Worm (Caenorhabditis elegans) whole organism, young adult: ENCODE results near the gene tre-5.
A peak's percentile ranks its signal among the peaks of the same experiment; 100 is the strongest.

Source experiments
- B0035.1 ChIP-seq: sonication (generic microtip); optimal IDR thresholded peaks from 2 replicates; lab custom pipeline; 2016; ENCODE audit warnings: missing genetic modification characterization, mild to moderate bottlenecking, missing compliant biosample characterization, missing genotype, missing genetic modification reagents
- C17E4.6 ChIP-seq: fragments of 200-800 bp; sonication (Bioruptor generic); IDR thresholded peaks from 2 replicates; pipeline ENCODE4 v1.3.6; 2022; ENCODE audit warnings: missing genetic modification reagents, missing genetic modification characterization, missing compliant biosample characterization
- F22D6.2 ChIP-seq: sonication (generic microtip); optimal IDR thresholded peaks from 2 replicates; lab custom pipeline; 2016; ENCODE audit warnings: mild to moderate bottlenecking, missing genetic modification characterization, missing compliant biosample characterization
- F23B12.7 ChIP-seq: sonication (generic microtip); optimal IDR thresholded peaks from 2 replicates; lab custom pipeline; 2017; ENCODE audit warnings: missing genetic modification characterization, mild to moderate bottlenecking, missing compliant biosample characterization, antibody characterized with exemption, moderate library complexity; ENCODE audit not compliant: insufficient read depth
- F37B4.10 ChIP-seq: fragments of 200-800 bp; sonication (Bioruptor generic); IDR thresholded peaks from 2 replicates; pipeline ENCODE4 v1.3.6; 2022; ENCODE audit warnings: missing genetic modification characterization, missing compliant biosample characterization
- F57A8.1 ChIP-seq: fragments of 200-800 bp; sonication (Bioruptor generic); optimal IDR thresholded peaks from 2 replicates; lab custom pipeline; 2018; ENCODE audit warnings: mild to moderate bottlenecking, missing genetic modification characterization, moderate library complexity, missing compliant biosample characterization
- K12H6.12 ChIP-seq: fragments of 200-800 bp; sonication (Bioruptor generic); optimal IDR thresholded peaks from 2 replicates; lab custom pipeline; 2018; ENCODE audit warnings: mild to moderate bottlenecking, missing genetic modification characterization, missing compliant biosample characterization
- Y67H2A.10 ChIP-seq: fragments of 200-800 bp; sonication (Bioruptor generic); conservative IDR thresholded peaks from 2 replicates; pipeline ENCODE4 v1.3.6; 2022; ENCODE audit warnings: missing genetic modification reagents, missing genetic modification characterization, missing compliant biosample characterization
- aptf-2 ChIP-seq: fragments of 200-800 bp; sonication (Bioruptor generic); conservative IDR thresholded peaks from 2 replicates; pipeline ENCODE4 v1.3.6; 2022; ENCODE audit warnings: missing genetic modification reagents, missing genetic modification characterization, missing compliant biosample characterization
- attf-5 ChIP-seq: fragments of 200-800 bp; sonication (Bioruptor generic); optimal IDR thresholded peaks from 2 replicates; lab custom pipeline; 2018; ENCODE audit warnings: mild to moderate bottlenecking, missing genetic modification characterization, missing compliant biosample characterization
- ceh-100 ChIP-seq: fragments of 200-800 bp; sonication (Bioruptor generic); IDR thresholded peaks from 2 replicates; pipeline ENCODE4 v1.3.6; 2022; ENCODE audit warnings: missing genetic modification reagents, missing genetic modification characterization, missing compliant biosample characterization
- dox-1 ChIP-seq: fragments of 200-800 bp; sonication (Bioruptor generic); IDR thresholded peaks from 2 replicates; pipeline ENCODE4 v1.3.6; 2022; ENCODE audit warnings: missing genetic modification reagents, missing genetic modification characterization, missing compliant biosample characterization
- dpl-1 ChIP-seq: fragments of 150-350 bp; optimal IDR thresholded peaks from 2 replicates; lab custom pipeline; 2014; ENCODE audit warnings: missing biosample characterization, missing genetic modification reagents, missing genetic modification characterization
- egl-18 ChIP-seq: fragments of 200-800 bp; sonication (Bioruptor generic); IDR thresholded peaks from 2 replicates; pipeline ENCODE4 v1.3.6; 2022; ENCODE audit warnings: missing genetic modification reagents, missing genetic modification characterization, missing compliant biosample characterization
- egrh-3 ChIP-seq: fragments of 200-800 bp; sonication (Bioruptor generic); IDR thresholded peaks from 2 replicates; pipeline ENCODE4 v1.3.6; 2022; ENCODE audit warnings: missing genetic modification reagents, missing genetic modification characterization, missing compliant biosample characterization
- hlh-26 ChIP-seq: fragments of 200-800 bp; sonication (Bioruptor generic); conservative IDR thresholded peaks from 2 replicates; pipeline ENCODE4 v1.3.6; 2022; ENCODE audit warnings: missing genetic modification reagents, missing genetic modification characterization, missing compliant biosample characterization
- hsf-1 ChIP-seq: fragments of 200-800 bp; sonication (Bioruptor generic); IDR thresholded peaks from 2 replicates; pipeline ENCODE4 v1.3.6; 2022; ENCODE audit warnings: missing genetic modification reagents, missing genetic modification characterization, missing compliant biosample characterization
- lin-26 ChIP-seq: fragments of 200-800 bp; sonication (Bioruptor generic); IDR thresholded peaks from 2 replicates; pipeline ENCODE4 v1.3.6; 2022; ENCODE audit warnings: missing genetic modification reagents, missing genetic modification characterization, missing compliant biosample characterization
- lin-54 ChIP-seq: fragments of 200-800 bp; sonication (Bioruptor generic); optimal IDR thresholded peaks from 2 replicates; lab custom pipeline; 2018; ENCODE audit warnings: mild to moderate bottlenecking, missing genetic modification characterization, missing compliant biosample characterization
- madf-3 ChIP-seq: fragments of 200-800 bp; sonication (Bioruptor generic); IDR thresholded peaks from 2 replicates; pipeline ENCODE4 v1.3.6; 2022; ENCODE audit warnings: missing genetic modification reagents, missing genetic modification characterization, missing compliant biosample characterization
- mes-4 ChIP-seq: sonication (generic microtip); optimal IDR thresholded peaks from 2 replicates; lab custom pipeline; 2016; ENCODE audit warnings: missing genotype, missing genetic modification characterization, missing compliant biosample characterization
- nhr-120 ChIP-seq: fragments of 200-800 bp; sonication (Bioruptor generic); IDR thresholded peaks from 2 replicates; pipeline ENCODE4 v1.3.6; 2022; ENCODE audit warnings: missing genetic modification characterization, missing compliant biosample characterization
- nhr-179 ChIP-seq: sonication (generic microtip); optimal IDR thresholded peaks from 2 replicates; lab custom pipeline; 2016; ENCODE audit warnings: mild to moderate bottlenecking, missing genetic modification characterization, missing compliant biosample characterization
- nhr-27 ChIP-seq: fragments of 200-800 bp; sonication (Bioruptor generic); optimal IDR thresholded peaks from 2 replicates; lab custom pipeline; 2018; ENCODE audit warnings: mild to moderate bottlenecking, missing genetic modification characterization, moderate library complexity, missing compliant biosample characterization
- nhr-80 ChIP-seq: sonication (generic microtip); optimal IDR thresholded peaks from 2 replicates; lab custom pipeline; 2016; ENCODE audit warnings: missing genetic modification characterization, missing compliant biosample characterization
- nhr-90 ChIP-seq: sonication (generic microtip); optimal IDR thresholded peaks from 2 replicates; lab custom pipeline; 2016; ENCODE audit warnings: missing genotype, mild to moderate bottlenecking, missing genetic modification characterization, missing compliant biosample characterization
- pbrm-1 ChIP-seq: fragments of 200-800 bp; sonication (Bioruptor generic); IDR thresholded peaks from 2 replicates; pipeline ENCODE4 v1.3.6; 2022; ENCODE audit warnings: missing genetic modification reagents, missing genetic modification characterization, missing compliant biosample characterization
- snpc-1.3 ChIP-seq: sonication (generic microtip); optimal IDR thresholded peaks from 2 replicates; lab custom pipeline; 2017; ENCODE audit warnings: missing genetic modification characterization, mild to moderate bottlenecking, missing compliant biosample characterization, antibody characterized with exemption, moderate library complexity, missing genotype, missing genetic modification reagents; ENCODE audit not compliant: insufficient read depth
- sptf-2 ChIP-seq: fragments of 200-800 bp; sonication (Bioruptor generic); optimal IDR thresholded peaks from 2 replicates; lab custom pipeline; 2018; ENCODE audit warnings: mild to moderate bottlenecking, missing genetic modification characterization, missing compliant biosample characterization
- tbp1 ChIP-seq: fragments of 200-800 bp; sonication (Bioruptor generic); optimal IDR thresholded peaks from 2 replicates; lab custom pipeline; 2018; ENCODE audit warnings: mild to moderate bottlenecking, missing genetic modification characterization, missing compliant biosample characterization
- tbx-9 ChIP-seq: sonication (generic microtip); optimal IDR thresholded peaks from 2 replicates; lab custom pipeline; 2016; ENCODE audit warnings: borderline replicate concordance, missing genetic modification characterization, inconsistent platforms, missing compliant biosample characterization
- tlf-1 ChIP-seq: fragments of 200-800 bp; sonication (Bioruptor generic); optimal IDR thresholded peaks from 2 replicates; lab custom pipeline; 2018; ENCODE audit warnings: mild to moderate bottlenecking, missing genetic modification characterization, missing compliant biosample characterization
- unc-62 ChIP-seq: fragments of 150-350 bp; optimal IDR thresholded peaks from 2 replicates; lab custom pipeline; 2014; ENCODE audit warnings: missing biosample characterization, missing genetic modification reagents, missing genetic modification characterization
- zim-3 ChIP-seq: sonication (generic microtip); optimal IDR thresholded peaks from 2 replicates; lab custom pipeline; 2017; ENCODE audit warnings: mild to moderate bottlenecking, missing genetic modification characterization, moderate library complexity, missing compliant biosample characterization
- ztf-18 ChIP-seq: sonication (generic microtip); optimal IDR thresholded peaks from 2 replicates; lab custom pipeline; 2016; ENCODE audit warnings: missing genotype, mild to moderate bottlenecking, missing genetic modification characterization, missing compliant biosample characterization
- ztf-26 ChIP-seq: sonication (generic microtip); optimal IDR thresholded peaks from 2 replicates; lab custom pipeline; 2017; ENCODE audit warnings: missing genetic modification characterization, missing compliant biosample characterization
- ztf-3 ChIP-seq: fragments of 200-800 bp; sonication (Bioruptor generic); optimal IDR thresholded peaks from 2 replicates; lab custom pipeline; 2018; ENCODE audit warnings: mild to moderate bottlenecking, missing genetic modification characterization, missing compliant biosample characterization

Gene tre-5

DNA sequence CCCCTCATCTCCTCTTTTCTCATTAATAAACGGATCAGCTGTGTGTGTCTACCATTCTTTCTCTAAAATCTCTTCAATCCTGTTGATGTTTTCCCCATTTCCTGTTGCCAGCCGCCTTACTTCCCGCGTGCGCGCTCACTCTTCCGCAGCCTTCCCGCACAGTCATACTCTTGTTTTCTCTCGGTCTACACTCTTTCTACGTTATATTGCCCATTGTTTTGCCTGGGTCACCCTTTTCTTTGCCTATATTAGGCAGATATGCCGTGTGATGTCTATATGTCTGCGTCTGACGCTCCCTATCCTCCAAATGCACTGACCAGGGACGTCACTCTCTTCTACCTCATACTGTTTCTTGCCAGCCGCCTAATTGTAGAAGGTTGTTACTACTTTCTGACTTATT, 11.2 kb upstream of the tre-5 start (continued):
- TF ChIP-seq attf-5 (GFP tag; lab: Kevin White, UChicago) (peak; percentile 34), K12H6.12 (tag; lab: Kevin White, UChicago) (no peak), F37B4.10 (GFP tag; lab: Robert Waterston, UW) (no peak), ztf-18 (no peak), sptf-2 (no peak), lin-26 (GFP tag; lab: Robert Waterston, UW) (peak; percentile 67; the same call in 1 of the 2 replicates), B0035.1 (tag; lab: Kevin White, UChicago) (no peak), egl-18 (GFP tag; lab: Robert Waterston, UW) (no peak), hsf-1 (no peak), dox-1 (peak; percentile 44; the same call in 1 of the 2 replicates), C17E4.6 (GFP tag; lab: Robert Waterston, UW) (no peak), F57A8.1 (GFP tag; lab: Kevin White, UChicago) (no peak), lin-54 (GFP tag; lab: Kevin White, UChicago) (no peak), unc-62 (no peak)
- TF ChIP-seq, all 124 proteins: peak for 11

DNA sequence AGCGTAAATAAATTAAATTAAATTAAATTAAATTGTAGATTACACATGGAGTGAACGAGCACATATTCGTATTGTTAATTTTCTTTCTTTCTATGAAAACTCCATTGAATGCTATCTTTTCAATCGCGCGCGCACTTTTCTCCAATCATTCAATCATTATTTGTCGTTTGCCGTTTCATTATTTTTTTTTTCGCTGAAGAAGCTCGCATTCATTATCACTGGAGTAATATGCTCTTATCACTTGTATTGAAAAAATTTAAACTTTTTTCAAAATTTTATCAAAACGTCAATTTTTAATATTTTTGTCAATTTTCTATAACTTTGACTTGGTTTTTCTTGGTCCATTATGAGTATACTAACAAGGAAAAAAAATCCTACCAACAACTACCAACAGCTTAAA, 10.4 kb upstream of the tre-5 start:
- TF ChIP-seq F23B12.7 (tag; lab: Kevin White, UChicago) = no peak
- peak; percentile 61 for TF ChIP-seq nhr-80 (tag; lab: Kevin White, UChicago)
- TF ChIP-seq, all 124 proteins: peak for 1

DNA sequence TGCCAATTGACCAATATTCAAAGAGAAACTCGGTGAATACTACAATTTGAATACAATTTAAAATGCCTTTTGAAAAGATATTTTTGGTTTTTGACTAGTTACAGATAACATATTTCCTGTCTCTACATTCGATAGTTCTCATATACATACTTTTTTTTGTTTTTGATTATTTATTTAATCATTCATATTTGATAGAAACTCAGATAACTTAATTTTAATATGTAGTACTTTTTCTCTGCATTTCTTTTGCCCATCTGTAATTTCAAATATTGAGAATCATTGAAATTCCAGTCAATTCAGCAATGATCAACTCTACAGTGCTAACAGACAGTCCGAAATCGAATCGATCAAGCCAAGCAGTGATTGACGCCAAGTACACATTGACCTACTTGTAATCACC, 5.9 kb upstream of the tre-5 start, which contains the start of gene C23H3.2:
Gene C23H3.2, plus strand, starts transcription at position 301 of the 400 bp plus-strand sequence.
- TF ChIP-seq aptf-2 (GFP tag; lab: Robert Waterston, UW) (no peak), sptf-2 (no peak), dpl-1 (no peak), egrh-3 (GFP tag; lab: Robert Waterston, UW) (no peak), hlh-26 (GFP tag; lab: Robert Waterston, UW) (no peak), tbp1 (GFP tag; lab: Kevin White, UChicago) (no peak), nhr-120 (no peak), F22D6.2 (no peak), F37B4.10 (GFP tag; lab: Robert Waterston, UW) (no peak), nhr-179 (tag; lab: Kevin White, UChicago) (no peak), mes-4 (tag; lab: Kevin White, UChicago) (no peak), pbrm-1 (no peak), snpc-1.3 (no peak), ztf-3 (no peak), Y67H2A.10 (GFP tag; lab: Robert Waterston, UW) (no peak), F57A8.1 (GFP tag; lab: Kevin White, UChicago) (no peak), madf-3 (GFP tag; lab: Robert Waterston, UW) (no peak), tlf-1 (GFP tag; lab: Kevin White, UChicago) (no peak), nhr-27 (tag; lab: Kevin White, UChicago) (no peak)

DNA sequence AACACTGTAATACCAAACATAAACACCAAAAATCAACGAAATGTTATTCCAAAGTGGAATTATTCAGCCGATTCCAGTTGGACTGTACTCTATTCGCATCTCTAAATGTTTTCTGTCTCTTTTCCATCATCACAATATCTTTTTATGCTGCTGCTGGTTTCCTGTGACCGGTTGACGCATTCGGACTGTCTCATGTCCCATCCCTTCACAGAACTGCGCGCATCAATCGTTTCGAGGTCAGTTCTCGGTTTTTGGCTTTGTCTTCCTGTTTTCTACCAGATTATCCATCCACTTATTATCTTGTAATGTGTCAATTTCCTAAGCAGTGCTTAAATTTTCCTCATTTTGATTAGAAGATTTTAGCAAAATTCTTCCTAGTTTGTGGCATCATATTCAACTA, 4.9 kb upstream of the tre-5 start:
- TF ChIP-seq nhr-90 (tag; lab: Kevin White, UChicago) = no peak
- no peak for TF ChIP-seq ceh-100
- TF ChIP-seq sptf-2 = no peak
- no peak for TF ChIP-seq zim-3 (tag; lab: Kevin White, UChicago)
- TF ChIP-seq ztf-26 (tag; lab: Kevin White, UChicago) = no peak
- TF ChIP-seq tbx-9 (tag; lab: Kevin White, UChicago) = no peak
